Worm (Caenorhabditis elegans): ENCODE data around the gene F59A7.7.
A peak's percentile ranks its signal among the peaks of the same experiment; 100 is the strongest.

Gene F59A7.7

ce11 chrV:2008412-2008811 lies 3.5 kb upstream of the F59A7.7 start:
- TF ChIP-seq nhr-23 (tag; optimal IDR thresholded peaks at IDR 0.05) = peak; percentile 35
- no peak for TF ChIP-seq nhr-11 (tag; optimal IDR thresholded peaks at IDR 0.05)
- TF ChIP-seq zag-1 (tag; optimal IDR thresholded peaks at IDR 0.05) = no peak
- no peak for TF ChIP-seq aly-2 (tag; optimal IDR thresholded peaks at IDR 0.05)
- peak; percentile 55 for TF ChIP-seq elt-2 (tag; optimal IDR thresholded peaks at IDR 0.05)
- TF ChIP-seq nhr-67 (tag; optimal IDR thresholded peaks at IDR 0.05) = no peak
- TF ChIP-seq jun-1 (tag; optimal IDR thresholded peaks at IDR 0.05) = no peak
- TF ChIP-seq R02D3.7 (tag; optimal IDR thresholded peaks at IDR 0.05) = peak; percentile 35
- TF ChIP-seq pha-4 (tag; optimal IDR thresholded peaks at IDR 0.05) = no peak
- no peak for TF ChIP-seq nhr-77 (tag; optimal IDR thresholded peaks at IDR 0.05)
- peak; percentile 68 for TF ChIP-seq lin-15B (tag; optimal IDR thresholded peaks at IDR 0.05)
- no peak for TF ChIP-seq elt-3 (tag; optimal IDR thresholded peaks at IDR 0.05)
- no peak for TF ChIP-seq nhr-28 (tag; optimal IDR thresholded peaks at IDR 0.05)
- no peak for TF ChIP-seq unc-39 (tag; optimal IDR thresholded peaks at IDR 0.05)
- peak; percentile 44 for TF ChIP-seq nhr-43 (tag; optimal IDR thresholded peaks at IDR 0.05; ENCODE audit: poor library complexity, severe bottlenecking)
- TF ChIP-seq lin-39 (tag; optimal IDR thresholded peaks at IDR 0.05) = no peak
- TF ChIP-seq pqm-1 (tag; optimal IDR thresholded peaks at IDR 0.05) = peak; percentile 11
- TF ChIP-seq nfya-1 (tag; optimal IDR thresholded peaks at IDR 0.05; ENCODE audit: insufficient read depth) = no peak
- TF ChIP-seq sea-2 (GFP tag; optimal IDR thresholded peaks at IDR 0.05) = no peak
- no peak for TF ChIP-seq skn-1 (tag; optimal IDR thresholded peaks at IDR 0.05)

- no peak for TF ChIP-seq hmg-11 (tag; optimal IDR thresholded peaks at IDR 0.05)
- TF ChIP-seq pha-4 (tag; optimal IDR thresholded peaks at IDR 0.05) = no peak
- no peak for TF ChIP-seq ceh-16 (tag; optimal IDR thresholded peaks at IDR 0.05)
- no peak for TF ChIP-seq elt-2 (tag; optimal IDR thresholded peaks at IDR 0.05)
- no peak for TF ChIP-seq aly-2 (tag; optimal IDR thresholded peaks at IDR 0.05)
- no peak for TF ChIP-seq jun-1 (tag; optimal IDR thresholded peaks at IDR 0.05)
- no peak for TF ChIP-seq unc-39 (tag; optimal IDR thresholded peaks at IDR 0.05)
- TF ChIP-seq snpc-4 (tag; optimal IDR thresholded peaks at IDR 0.05) = no peak
- no peak for TF ChIP-seq nhr-43 (tag; optimal IDR thresholded peaks at IDR 0.05; ENCODE audit: poor library complexity, severe bottlenecking)
- TF ChIP-seq nhr-12 (tag; optimal IDR thresholded peaks at IDR 0.05) = no peak
- TF ChIP-seq ztf-4 (tag; optimal IDR thresholded peaks at IDR 0.05) = no peak
- no peak for TF ChIP-seq lsy-12 (tag; optimal IDR thresholded peaks at IDR 0.05)
- no peak for TF ChIP-seq lin-39 (tag; optimal IDR thresholded peaks at IDR 0.05)
- TF ChIP-seq nfya-1 (tag; optimal IDR thresholded peaks at IDR 0.05; ENCODE audit: insufficient read depth) = no peak
- TF ChIP-seq nhr-77 (tag; optimal IDR thresholded peaks at IDR 0.05) = no peak
- no peak for TF ChIP-seq tbx-2 (tag; optimal IDR thresholded peaks at IDR 0.05)
- TF ChIP-seq ceh-9 (tag; optimal IDR thresholded peaks at IDR 0.05) = no peak
- TF ChIP-seq zag-1 (tag; optimal IDR thresholded peaks at IDR 0.05) = no peak
- TF ChIP-seq fos-1 (tag; optimal IDR thresholded peaks at IDR 0.05) = no peak
- TF ChIP-seq eor-1 (tag; optimal IDR thresholded peaks at IDR 0.05) = no peak
Measured at ce11 chrV:2013824-2014223, 1.9 kb downstream of the F59A7.7 start, which contains the start of gene F59A7.11. F59A7.11 (minus strand) TSS chrV:2013924.

- TF ChIP-seq skn-1 (tag; optimal IDR thresholded peaks at IDR 0.05) = no peak
- no peak for TF ChIP-seq elt-1 (tag; optimal IDR thresholded peaks at IDR 0.05)
- no peak for TF ChIP-seq fkh-10 (GFP tag; optimal IDR thresholded peaks at IDR 0.05)
- no peak for TF ChIP-seq ama-1 (optimal IDR thresholded peaks at IDR 0.05)
- TF ChIP-seq nhr-28 (tag; optimal IDR thresholded peaks at IDR 0.05) = no peak
- TF ChIP-seq zag-1 (tag; optimal IDR thresholded peaks at IDR 0.05) = no peak
- no peak for TF ChIP-seq snpc-4 (tag; optimal IDR thresholded peaks at IDR 0.05)
- no peak for TF ChIP-seq sea-2 (GFP tag; optimal IDR thresholded peaks at IDR 0.05)
- TF ChIP-seq nhr-43 (tag; optimal IDR thresholded peaks at IDR 0.05; ENCODE audit: poor library complexity, severe bottlenecking) = no peak
- TF ChIP-seq eor-1 (tag; optimal IDR thresholded peaks at IDR 0.05) = no peak
- TF ChIP-seq ztf-11 (tag; optimal IDR thresholded peaks at IDR 0.05) = no peak
- no peak for TF ChIP-seq elt-2 (tag; optimal IDR thresholded peaks at IDR 0.05)
- TF ChIP-seq egl-27 (tag; optimal IDR thresholded peaks at IDR 0.05) = no peak
- no peak for TF ChIP-seq nhr-23 (tag; optimal IDR thresholded peaks at IDR 0.05)
- no peak for TF ChIP-seq egl-5 (tag; optimal IDR thresholded peaks at IDR 0.05)
- TF ChIP-seq lin-39 (tag; optimal IDR thresholded peaks at IDR 0.05) = no peak
- no peak for TF ChIP-seq pha-4 (tag; optimal IDR thresholded peaks at IDR 0.05)
Measured at ce11 chrV:2016428-2016827, 4.6 kb downstream of the F59A7.7 start, which contains the start of gene F59A7.2. F59A7.2 (minus strand) TSS chrV:2016528.

ce11 chrV:2018689-2019088 lies 6.8 kb downstream of the F59A7.7 start, which contains the start of gene F59A7.14:
F59A7.14 (plus strand) TSS chrV:2018989.
- TF ChIP-seq ztf-11 (tag; optimal IDR thresholded peaks at IDR 0.05) = no peak
- TF ChIP-seq fos-1 (tag; optimal IDR thresholded peaks at IDR 0.05) = no peak
- TF ChIP-seq nhr-67 (tag; optimal IDR thresholded peaks at IDR 0.05) = no peak
- no peak for TF ChIP-seq nhr-25 (tag; optimal IDR thresholded peaks at IDR 0.05)
- TF ChIP-seq elt-1 (tag; optimal IDR thresholded peaks at IDR 0.05) = no peak
- TF ChIP-seq egl-5 (tag; optimal IDR thresholded peaks at IDR 0.05) = no peak
- no peak for TF ChIP-seq lin-15B (tag; optimal IDR thresholded peaks at IDR 0.05)
- no peak for TF ChIP-seq eor-1 (tag; optimal IDR thresholded peaks at IDR 0.05)
- TF ChIP-seq nhr-11 (tag; optimal IDR thresholded peaks at IDR 0.05) = no peak
- TF ChIP-seq nhr-43 (tag; optimal IDR thresholded peaks at IDR 0.05; ENCODE audit: poor library complexity, severe bottlenecking) = no peak
- TF ChIP-seq unc-39 (tag; optimal IDR thresholded peaks at IDR 0.05) = no peak
- no peak for TF ChIP-seq fkh-2 (tag; optimal IDR thresholded peaks at IDR 0.05)
- TF ChIP-seq aly-2 (tag; optimal IDR thresholded peaks at IDR 0.05) = no peak
- TF ChIP-seq ceh-9 (tag; optimal IDR thresholded peaks at IDR 0.05) = no peak
